Fruit fly (Drosophila melanogaster) whole organism, wandering third instar larva: Measurements from ENCODE around the gene smal.

Source experiments
- brk ChIP-seq: fragments of 200-800 bp; sonication (Bioruptor generic); optimal IDR thresholded peaks from 2 replicates; lab custom pipeline; 2016; ENCODE audit warnings: missing biosample characterization, mild to moderate bottlenecking, missing genetic modification characterization
- fru ChIP-seq: fragments of 200-800 bp; sonication (Bioruptor generic); optimal IDR thresholded peaks from 3 replicates; lab custom pipeline; 2016; ENCODE audit warnings: missing biosample characterization, mild to moderate bottlenecking, missing genetic modification characterization
- lola ChIP-seq: fragments of >200 bp; optimal IDR thresholded peaks from 2 replicates; lab custom pipeline; 2017; ENCODE audit warnings: missing biosample characterization, missing genetic modification characterization
- usp ChIP-seq: fragments of >200 bp; optimal IDR thresholded peaks from 2 replicates; lab custom pipeline; 2017; ENCODE audit warnings: missing biosample characterization, missing genetic modification characterization

dm6 chr2L:6155041-6155440 is 23.9 kb upstream of the smal start, which contains the start of gene CG31639:
- no peak for TF ChIP-seq lola
- no peak for TF ChIP-seq usp
- TF ChIP-seq fru (GFP tag; lab: Kevin White, UChicago): no peak
- no peak for TF ChIP-seq brk (GFP tag; lab: Kevin White, UChicago)
